Worm (Caenorhabditis elegans) whole organism, L4 larva: ENCODE results near the gene C39B5.14.
A peak's percentile ranks its signal among the peaks of the same experiment; 100 is the strongest.

Source experiments
- D1046.2 ChIP-seq: fragments of 200-800 bp; sonication (Bioruptor generic); IDR thresholded peaks from 2 replicates; pipeline ENCODE4 v1.3.6; 2022; ENCODE audit warnings: missing genetic modification characterization, missing compliant biosample characterization
- F44E2.7 ChIP-seq: fragments of 200-800 bp; sonication (Bioruptor generic); IDR thresholded peaks from 2 replicates; pipeline ENCODE4 v2.1.2; 2022; ENCODE audit warnings: missing genetic modification characterization, missing compliant biosample characterization
- Y105C5A.15 ChIP-seq: fragments of 200-800 bp; sonication (Bioruptor generic); IDR thresholded peaks from 2 replicates; pipeline ENCODE4 v1.3.6; 2022; ENCODE audit warnings: missing genetic modification characterization, missing compliant biosample characterization
- Y5F2A.4 ChIP-seq: fragments of 200-800 bp; sonication (Bioruptor generic); optimal IDR thresholded peaks from 2 replicates; lab custom pipeline; 2018; ENCODE audit warnings: mild to moderate bottlenecking, missing genetic modification characterization, missing compliant biosample characterization
- Y75B8A.6 ChIP-seq: fragments of 200-800 bp; sonication (Bioruptor generic); IDR thresholded peaks from 2 replicates; pipeline ENCODE4 v1.3.6; 2022; ENCODE audit warnings: missing genetic modification reagents, missing genetic modification characterization, missing compliant biosample characterization
- ZK337.2 ChIP-seq: fragments of 200-800 bp; sonication (Bioruptor generic); IDR thresholded peaks from 2 replicates; pipeline ENCODE4 v1.3.6; 2022; ENCODE audit warnings: missing genetic modification reagents, missing genetic modification characterization, missing compliant biosample characterization
- aha-1 ChIP-seq: fragments of 150-350 bp; peaks from one replicate; lab custom pipeline; 2014; ENCODE audit warnings: missing biosample characterization, missing genetic modification characterization
- ceh-20 ChIP-seq: fragments of 200-800 bp; sonication (Bioruptor generic); IDR thresholded peaks from 2 replicates; pipeline ENCODE4 v1.3.6; 2022; ENCODE audit warnings: missing genetic modification reagents, missing genetic modification characterization, missing compliant biosample characterization
- ctbp-1 ChIP-seq: fragments of 200-800 bp; sonication (Bioruptor generic); IDR thresholded peaks from 2 replicates; pipeline ENCODE4 v1.3.6; 2022; ENCODE audit warnings: missing genetic modification reagents, missing genetic modification characterization, missing compliant biosample characterization
- daf-16 ChIP-seq, 3 experiments: sonication (generic microtip); optimal IDR thresholded peaks; 2 replicates each; lab custom pipeline; 2016 to 2017; ENCODE audit warnings: missing genetic modification characterization in 3 of 3, missing genetic modification reagents in 3 of 3, mild to moderate bottlenecking in 2 of 3, missing compliant biosample characterization in 2 of 3, missing biosample characterization in 1 of 3, moderate library complexity in 1 of 3
- daf-19 ChIP-seq: fragments of 200-800 bp; sonication (Bioruptor generic); conservative IDR thresholded peaks from 2 replicates; pipeline ENCODE4 v1.3.6; 2022; ENCODE audit warnings: missing genetic modification characterization, missing compliant biosample characterization
- dmd-6 ChIP-seq: fragments of 200-800 bp; sonication (Bioruptor generic); IDR thresholded peaks from 2 replicates; pipeline ENCODE4 v1.3.6; 2022; ENCODE audit warnings: missing genetic modification reagents, missing genetic modification characterization, missing compliant biosample characterization
- dmd-9 ChIP-seq: fragments of 200-800 bp; sonication (Bioruptor generic); IDR thresholded peaks from 2 replicates; pipeline ENCODE4 v1.3.6; 2022; ENCODE audit warnings: missing genetic modification reagents, missing genetic modification characterization, missing compliant biosample characterization
- dve-1 ChIP-seq: sonication (generic microtip); optimal IDR thresholded peaks from 2 replicates; lab custom pipeline; 2017; ENCODE audit warnings: antibody characterized with exemption, mild to moderate bottlenecking, missing genetic modification characterization, missing compliant biosample characterization; ENCODE audit not compliant: insufficient read depth
- egl-27 ChIP-seq: sonication (generic microtip); optimal IDR thresholded peaks from 3 replicates; lab custom pipeline; 2017; ENCODE audit warnings: missing biosample characterization, missing genetic modification reagents, missing genetic modification characterization
- fkh-10 ChIP-seq: fragments of 150-350 bp; optimal IDR thresholded peaks from 2 replicates; lab custom pipeline; 2014; ENCODE audit warnings: missing biosample characterization, missing genetic modification reagents, missing genetic modification characterization
- fos-1 ChIP-seq: fragments of 150-350 bp; optimal IDR thresholded peaks from 2 replicates; lab custom pipeline; 2014; ENCODE audit warnings: missing biosample characterization, missing genetic modification characterization
- gei-8 ChIP-seq: fragments of 200-800 bp; sonication (Bioruptor generic); optimal IDR thresholded peaks from 2 replicates; lab custom pipeline; 2018; ENCODE audit warnings: mild to moderate bottlenecking, missing genetic modification characterization, missing compliant biosample characterization
- hlh-11 ChIP-seq: fragments of 200-800 bp; sonication (Bioruptor generic); optimal IDR thresholded peaks from 2 replicates; lab custom pipeline; 2018; ENCODE audit warnings: mild to moderate bottlenecking, missing genetic modification characterization, missing compliant biosample characterization
- hlh-30 ChIP-seq: sonication (generic microtip); optimal IDR thresholded peaks from 2 replicates; lab custom pipeline; 2017; ENCODE audit warnings: antibody characterized with exemption, mild to moderate bottlenecking, missing genetic modification characterization, missing compliant biosample characterization; ENCODE audit not compliant: insufficient read depth
- lin-13 ChIP-seq: fragments of 150-350 bp; optimal IDR thresholded peaks from 2 replicates; lab custom pipeline; 2014; ENCODE audit warnings: missing biosample characterization, missing genetic modification reagents, missing genetic modification characterization
- lin-15B ChIP-seq: fragments of 150-350 bp; sonication (generic microtip); optimal IDR thresholded peaks from 3 replicates; lab custom pipeline; 2014; ENCODE audit warnings: missing biosample characterization, missing genetic modification characterization
- lin-29 ChIP-seq: fragments of 200-800 bp; sonication (Bioruptor generic); IDR thresholded peaks from 2 replicates; pipeline ENCODE4 v1.3.6; 2022; ENCODE audit warnings: missing genetic modification reagents, missing genetic modification characterization, missing compliant biosample characterization
- lsy-2 ChIP-seq, 2 experiments: fragments of 150-350 bp in 1 of 2; sonication (generic microtip) in 1 of 2; optimal IDR thresholded peaks; 2 replicates each; lab custom pipeline; 2014 to 2017; ENCODE audit warnings: missing biosample characterization in 2 of 2, missing genetic modification characterization in 2 of 2
- madf-9 ChIP-seq: fragments of 200-800 bp; sonication (Bioruptor generic); conservative IDR thresholded peaks from 2 replicates; pipeline ENCODE4 v1.3.6; 2022; ENCODE audit warnings: missing genetic modification reagents, missing genetic modification characterization, missing compliant biosample characterization
- mxl-3 ChIP-seq: fragments of 200-800 bp; sonication (Bioruptor generic); optimal IDR thresholded peaks from 2 replicates; lab custom pipeline; 2018; ENCODE audit warnings: mild to moderate bottlenecking, missing genetic modification characterization, missing compliant biosample characterization
- nhr-102 ChIP-seq: sonication (generic microtip); optimal IDR thresholded peaks from 2 replicates; lab custom pipeline; 2016; ENCODE audit warnings: mild to moderate bottlenecking, missing genetic modification characterization, moderate library complexity, missing compliant biosample characterization
- nhr-111 ChIP-seq: fragments of 200-800 bp; sonication (Bioruptor generic); optimal IDR thresholded peaks from 2 replicates; lab custom pipeline; 2018; ENCODE audit warnings: mild to moderate bottlenecking, missing genetic modification characterization, missing compliant biosample characterization
- nhr-237 ChIP-seq: sonication (generic microtip); optimal IDR thresholded peaks from 2 replicates; lab custom pipeline; 2017; ENCODE audit warnings: missing biosample characterization, missing genetic modification characterization
- nhr-28 ChIP-seq: fragments of 150-350 bp; optimal IDR thresholded peaks from 2 replicates; lab custom pipeline; 2014; ENCODE audit warnings: missing biosample characterization, missing genetic modification characterization
- nhr-48 ChIP-seq: sonication (generic microtip); optimal IDR thresholded peaks from 2 replicates; lab custom pipeline; 2016; ENCODE audit warnings: mild to moderate bottlenecking, missing genetic modification characterization, missing compliant biosample characterization
- nhr-77 ChIP-seq: fragments of 150-350 bp; optimal IDR thresholded peaks from 2 replicates; lab custom pipeline; 2014; ENCODE audit warnings: missing biosample characterization, missing genetic modification characterization
- pha-4 ChIP-seq, 2 experiments: fragments of 150-350 bp in 1 of 2; fragments of 200-800 bp in 1 of 2; sonication (Bioruptor generic) in 1 of 2; IDR thresholded peaks in 1 of 2; optimal IDR thresholded peaks in 1 of 2; 2 replicates each; pipeline versions ENCODE4 v1.3.6 to Lab custom; 2014 to 2022; ENCODE audit warnings: missing genetic modification characterization in 2 of 2, missing genetic modification reagents in 2 of 2, missing biosample characterization in 1 of 2, missing compliant biosample characterization in 1 of 2
- php-3 ChIP-seq: fragments of 200-800 bp; sonication (Bioruptor generic); IDR thresholded peaks from 2 replicates; pipeline ENCODE4 v1.3.6; 2022; ENCODE audit warnings: missing genetic modification reagents, missing genetic modification characterization, missing compliant biosample characterization
- sdz-12 ChIP-seq: fragments of 200-800 bp; sonication (Bioruptor generic); optimal IDR thresholded peaks from 2 replicates; lab custom pipeline; 2018; ENCODE audit warnings: mild to moderate bottlenecking, missing genetic modification characterization, missing compliant biosample characterization
- skn-1 ChIP-seq: fragments of 150-350 bp; optimal IDR thresholded peaks from 2 replicates; lab custom pipeline; 2014; ENCODE audit warnings: missing biosample characterization, missing genetic modification characterization
- unc-62 ChIP-seq, 3 experiments: fragments of 150-350 bp in 1 of 3; sonication (generic microtip); optimal IDR thresholded peaks in 2 of 3; peaks in 1 of 3; 1 replicate in 1 of 3; 2 replicates in 2 of 3; lab custom pipeline; 2014 to 2017; ENCODE audit warnings: missing biosample characterization in 3 of 3, missing genetic modification characterization in 3 of 3, missing genetic modification reagents in 3 of 3, missing genotype in 1 of 3
- vab-7 ChIP-seq: fragments of 200-800 bp; sonication (Bioruptor generic); IDR thresholded peaks from 2 replicates; pipeline ENCODE4 v1.3.6; 2022; ENCODE audit warnings: missing genetic modification reagents, missing genetic modification characterization, missing compliant biosample characterization
- zfp-3 ChIP-seq: fragments of 200-800 bp; sonication (Bioruptor generic); conservative IDR thresholded peaks from 2 replicates; pipeline ENCODE4 v1.3.6; 2022; ENCODE audit warnings: missing genetic modification reagents, missing genetic modification characterization, missing compliant biosample characterization
- ztf-11 ChIP-seq: fragments of 150-350 bp; optimal IDR thresholded peaks from 2 replicates; lab custom pipeline; 2014; ENCODE audit warnings: missing biosample characterization, missing genetic modification characterization

The C39B5.14 gene

DNA sequence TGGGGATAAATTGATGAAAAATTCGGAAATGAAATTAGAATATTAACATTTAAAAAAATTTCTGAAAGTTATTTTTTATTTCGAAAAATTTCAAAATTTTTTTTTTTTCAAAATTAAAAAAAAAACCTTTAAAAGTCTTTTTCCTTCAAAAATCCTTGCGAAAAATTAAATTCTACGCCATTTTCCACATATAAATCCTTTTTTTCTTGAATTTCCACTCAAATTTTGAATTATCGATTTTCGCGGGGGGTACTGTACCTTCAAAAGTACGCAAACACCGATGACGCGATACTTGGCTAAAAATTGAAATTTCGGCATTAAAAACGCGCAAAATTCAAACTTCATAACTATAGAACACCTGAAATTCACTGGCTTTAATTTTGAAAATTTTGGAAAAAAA, 619 bp upstream of the C39B5.14 start:
- TF ChIP-seq aha-1 (peak; percentile 95), sdz-12 (no peak), Y75B8A.6 (GFP tag; lab: Robert Waterston, UW) (no peak)
- TF ChIP-seq, all 104 proteins: peak for 1

DNA sequence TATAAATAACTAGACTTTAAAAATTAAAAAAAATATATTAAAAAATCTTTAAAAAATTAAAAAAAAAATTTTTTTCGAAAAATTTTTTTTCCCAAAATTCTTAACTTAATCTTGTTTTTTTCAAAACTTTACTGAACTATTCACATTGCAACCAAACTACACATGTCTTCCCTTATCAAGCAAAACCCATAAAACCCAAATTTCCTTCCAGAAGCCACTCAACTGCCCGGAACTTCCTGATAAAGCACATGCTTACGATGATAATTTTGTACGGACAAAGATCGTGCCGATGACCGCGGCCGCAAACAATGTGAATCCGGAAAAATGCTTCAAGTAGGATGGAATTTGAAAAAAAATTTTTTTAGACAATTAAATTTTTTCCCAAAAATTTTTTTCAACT, 1.1 kb downstream of the C39B5.14 start:
- no peak for TF ChIP-seq lin-13 (GFP tag; lab: Kevin White, UChicago)
- no peak for TF ChIP-seq pha-4 (GFP tag; IDR thresholded peaks at IDR 0.05; lab: Robert Waterston, UW)
- no peak for TF ChIP-seq pha-4 (tag; optimal IDR thresholded peaks at IDR 0.05; lab: Kevin White, UChicago)
- TF ChIP-seq zfp-3 (GFP tag; lab: Robert Waterston, UW) = no peak
- no peak for TF ChIP-seq nhr-237 (tag; lab: Kevin White, UChicago)
- no peak for TF ChIP-seq hlh-30 (tag; lab: Kevin White, UChicago)
- no peak for TF ChIP-seq Y105C5A.15 (GFP tag; lab: Robert Waterston, UW)
- TF ChIP-seq daf-16 (GFP tag; optimal IDR thresholded peaks at IDR 0.05; lab: Kevin White, UChicago) = no peak
- TF ChIP-seq daf-16 (tag; optimal IDR thresholded peaks at IDR 0.05; lab: Kevin White, UChicago) = peak; percentile 50
- TF ChIP-seq lin-29 = no peak
- TF ChIP-seq hlh-11 = peak; percentile 26
- TF ChIP-seq nhr-102 (tag; lab: Kevin White, UChicago) = no peak
- TF ChIP-seq php-3 (GFP tag; lab: Robert Waterston, UW) = peak; percentile 58; the same call in 1 of the 2 replicates
- TF ChIP-seq lin-15B (tag; lab: Kevin White, UChicago) = no peak
- TF ChIP-seq egl-27 (tag; lab: Kevin White, UChicago) = no peak
- TF ChIP-seq nhr-77 (tag; lab: Kevin White, UChicago) = no peak
- TF ChIP-seq ctbp-1 (GFP tag; lab: Robert Waterston, UW) = no peak
- peak; percentile 53 for TF ChIP-seq dmd-6 (GFP tag; lab: Robert Waterston, UW)
- no peak for TF ChIP-seq daf-19 (GFP tag; lab: Robert Waterston, UW)
- no peak for TF ChIP-seq gei-8 (GFP tag; lab: Kevin White, UChicago)
- no peak for TF ChIP-seq ZK337.2 (GFP tag; lab: Robert Waterston, UW)
- no peak for TF ChIP-seq ztf-11
- TF ChIP-seq madf-9 = no peak
- no peak for TF ChIP-seq vab-7 (GFP tag; lab: Robert Waterston, UW)
- no peak for TF ChIP-seq nhr-48 (tag; lab: Kevin White, UChicago)
- no peak for TF ChIP-seq lsy-2 (tag; optimal IDR thresholded peaks at IDR 0.05; lab: Kevin White, UChicago)
- no peak for TF ChIP-seq ceh-20 (GFP tag; lab: Robert Waterston, UW)
- no peak for TF ChIP-seq F44E2.7 (GFP tag; lab: Robert Waterston, UW)
- TF ChIP-seq skn-1 (tag; lab: Kevin White, UChicago) = no peak
- TF ChIP-seq dve-1 = peak; percentile 38
- no peak for TF ChIP-seq nhr-111 (GFP tag; lab: Kevin White, UChicago)
- no peak for TF ChIP-seq sdz-12
- TF ChIP-seq fos-1 = no peak
- peak; percentile 29 for TF ChIP-seq mxl-3
- no peak for TF ChIP-seq D1046.2 (GFP tag; lab: Robert Waterston, UW)
- TF ChIP-seq unc-62 (GFP tag; optimal IDR thresholded peaks at IDR 0.05 in 1 of 2; lab: Kevin White, UChicago) = peak in 1 of 2 experiments; percentile 13
- no peak for TF ChIP-seq unc-62 (tag; optimal IDR thresholded peaks at IDR 0.05; lab: Kevin White, UChicago)
- TF ChIP-seq fkh-10 = no peak
- peak; percentile 19 for TF ChIP-seq nhr-28 (tag; lab: Kevin White, UChicago)
- no peak for TF ChIP-seq dmd-9 (GFP tag; lab: Robert Waterston, UW)
- TF ChIP-seq Y5F2A.4 (GFP tag; lab: Kevin White, UChicago) = no peak
- TF ChIP-seq, all 104 proteins: peak for 8
